Worm (Caenorhabditis elegans) whole organism, L1 larva: ENCODE results near the gene ddn-2.

Experiments
- ces-1 ChIP-seq: fragments of 150-350 bp; optimal IDR thresholded peaks from 2 replicates; lab custom pipeline; 2014; ENCODE audit warnings: missing biosample characterization, missing genetic modification reagents, missing genetic modification characterization
- dpl-1 ChIP-seq, 3 experiments: fragments of 150-350 bp in 2 of 3; sonication (generic microtip) in 1 of 3; optimal IDR thresholded peaks; 2 replicates each; lab custom pipeline; 2014 to 2017; ENCODE audit warnings: missing biosample characterization in 3 of 3, missing genetic modification characterization in 3 of 3, missing genetic modification reagents in 3 of 3
- egl-27 ChIP-seq, 2 experiments: fragments of 150-350 bp in 1 of 2; sonication (generic microtip); optimal IDR thresholded peaks; 3 replicates each; lab custom pipeline; 2017 to 2018; ENCODE audit warnings: missing biosample characterization in 2 of 2, missing genetic modification characterization in 2 of 2, missing genetic modification reagents in 2 of 2
- isw-1 ChIP-seq: fragments of 200-800 bp; sonication (Bioruptor generic); IDR thresholded peaks from 2 replicates; pipeline ENCODE4 v1.3.6; 2022; ENCODE audit warnings: missing genetic modification characterization, missing compliant biosample characterization
- mdl-1 ChIP-seq, 2 experiments: fragments of 150-350 bp; optimal IDR thresholded peaks; 2 replicates each; lab custom pipeline; 2014 to 2017; ENCODE audit warnings: missing biosample characterization in 2 of 2, missing genetic modification characterization in 2 of 2, inconsistent platforms in 1 of 2
- nhr-28 ChIP-seq: fragments of 150-350 bp; optimal IDR thresholded peaks from 2 replicates; lab custom pipeline; 2014; ENCODE audit warnings: missing biosample characterization, missing genetic modification characterization
- snpc-4 ChIP-seq: fragments of 150-350 bp; optimal IDR thresholded peaks from 2 replicates; lab custom pipeline; 2014; ENCODE audit warnings: missing biosample characterization, missing genetic modification characterization
- unc-62 ChIP-seq: fragments of 150-350 bp; optimal IDR thresholded peaks from 2 replicates; lab custom pipeline; 2014; ENCODE audit warnings: missing biosample characterization, missing genetic modification reagents, missing genetic modification characterization
- unc-86 ChIP-seq: sonication (generic microtip); optimal IDR thresholded peaks from 2 replicates; lab custom pipeline; 2016; ENCODE audit warnings: missing genetic modification characterization, missing compliant biosample characterization

ce11 chrII:12901025-12901424 lies 7.9 kb upstream of the ddn-2 start, which contains the start of gene clec-65:
- TF ChIP-seq ces-1 (GFP tag; lab: Kevin White, UChicago) (no peak), dpl-1 (GFP tag; optimal IDR thresholded peaks at IDR 0.05; lab: Kevin White, UChicago) (no peak), unc-62 (no peak), unc-86 (tag; lab: Kevin White, UChicago) (no peak), nhr-28 (tag; lab: Kevin White, UChicago) (no peak), isw-1 (no peak), mdl-1 (tag; optimal IDR thresholded peaks at IDR 0.05; lab: Kevin White, UChicago) (no peak), egl-27 (tag; optimal IDR thresholded peaks at IDR 0.05; lab: Kevin White, UChicago) (no peak), snpc-4 (tag; lab: Kevin White, UChicago) (no peak)
